Worm (Caenorhabditis elegans): ENCODE measurements around the gene T22B7.4.

- no peak for TF ChIP-seq ama-1 (optimal IDR thresholded peaks at IDR 0.05)
- TF ChIP-seq ceh-14 (tag; optimal IDR thresholded peaks at IDR 0.05) = peak; percentile 49
These were observed 44.9 kb upstream of the T22B7.4 start, which contains the start of gene set-20 for ce11 chrX:5686065-5686464.

Data from whole organism, late embryonic.